Worm (Caenorhabditis elegans) whole organism, L4 larva: ENCODE measurements around the gene F56B3.2.
"Not testable (repeated sequence)": the region's sequence is repeated elsewhere in the genome, so short reads cannot be mapped to it uniquely, and the experiment has no call there.

ENCODE experiments used
- F49E8.2 ChIP-seq: sonication (generic microtip); optimal IDR thresholded peaks from 2 replicates; lab custom pipeline; 2016; ENCODE audit warnings: missing compliant biosample characterization, mild to moderate bottlenecking, missing genetic modification characterization, borderline replicate concordance
- Y105C5A.15 ChIP-seq: fragments of 200-800 bp; sonication (Bioruptor generic); IDR thresholded peaks from 2 replicates; pipeline ENCODE4 v1.3.6; 2022; ENCODE audit warnings: missing genetic modification characterization, missing compliant biosample characterization
- ZK546.5 ChIP-seq, 2 experiments: sonication (generic microtip); optimal IDR thresholded peaks; 2 replicates each; lab custom pipeline; 2017; ENCODE audit warnings: missing biosample characterization in 2 of 2, missing genetic modification characterization in 2 of 2
- egl-27 ChIP-seq: sonication (generic microtip); optimal IDR thresholded peaks from 3 replicates; lab custom pipeline; 2017; ENCODE audit warnings: missing biosample characterization, missing genetic modification reagents, missing genetic modification characterization
- lin-29 ChIP-seq: fragments of 200-800 bp; sonication (Bioruptor generic); IDR thresholded peaks from 2 replicates; pipeline ENCODE4 v1.3.6; 2022; ENCODE audit warnings: missing genetic modification reagents, missing genetic modification characterization, missing compliant biosample characterization
- nhr-77 ChIP-seq: fragments of 150-350 bp; optimal IDR thresholded peaks from 2 replicates; lab custom pipeline; 2014; ENCODE audit warnings: missing biosample characterization, missing genetic modification characterization
- ztf-11 ChIP-seq: fragments of 150-350 bp; optimal IDR thresholded peaks from 2 replicates; lab custom pipeline; 2014; ENCODE audit warnings: missing biosample characterization, missing genetic modification characterization

- TF ChIP-seq ztf-11 (tag; lab: Kevin White, UChicago); Y105C5A.15 (GFP tag; lab: Robert Waterston, UW); nhr-77; egl-27 (tag; lab: Kevin White, UChicago); ZK546.5 (tag; optimal IDR thresholded peaks at IDR 0.05; lab: Kevin White, UChicago); F49E8.2 (tag; lab: Kevin White, UChicago); lin-29 (GFP tag; lab: Robert Waterston, UW): not testable (repeated sequence)
Observed at ce11 chrIV:769931-770544, 1.7 kb upstream of the F56B3.2 start.
